Fruit fly (Drosophila melanogaster) whole organism: ENCODE measurements around the gene Seipin.

Source experiments
- EcR ChIP-seq, 2 experiments: fragments of >200 bp; optimal IDR thresholded peaks; 2 replicates each; lab custom pipeline; 2017; ENCODE audit warnings: missing biosample characterization in 2 of 2, missing genetic modification characterization in 2 of 2, missing genetic modification reagents in 2 of 2
- psq ChIP-seq: fragments of >200 bp; optimal IDR thresholded peaks from 2 replicates; lab custom pipeline; 2017

- TF ChIP-seq EcR (GFP tag; optimal IDR thresholded peaks at IDR 0.05; lab: Kevin White, UChicago): no peak
- no peak for TF ChIP-seq psq (lab: Kevin White, UChicago)
Observed at dm6 chrX:2661758-2662157, 42.2 kb downstream of the Seipin start.
